Worm (Caenorhabditis elegans): ENCODE measurements around the gene F36H5.4.

DNA sequence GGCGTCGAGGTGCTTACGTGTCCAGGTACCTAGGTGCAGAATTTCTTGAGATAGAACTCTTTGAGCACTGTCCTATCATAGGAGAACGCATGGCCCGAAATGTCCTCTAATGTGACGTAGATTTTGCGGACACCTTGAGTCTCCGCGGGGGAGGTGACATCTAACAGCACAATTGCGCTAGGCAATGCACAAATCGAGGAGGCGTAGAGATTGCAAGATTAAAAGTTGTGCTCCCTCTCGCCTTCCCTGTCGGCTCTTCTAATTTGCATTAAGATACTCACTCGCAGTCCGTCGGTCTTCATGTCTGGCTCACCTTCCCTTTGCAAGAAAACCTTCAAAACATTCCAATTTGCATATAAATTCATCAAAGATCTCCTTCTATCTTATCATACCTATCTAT, 2.1 kb upstream of the F36H5.4 start, which contains the start of gene F36H5.18:
- no peak for TF ChIP-seq aly-1 (tag; optimal IDR thresholded peaks at IDR 0.05)
- no peak for TF ChIP-seq ets-7 (tag; optimal IDR thresholded peaks at IDR 0.05)
- no peak for TF ChIP-seq tbx-11 (GFP tag; IDR thresholded peaks at IDR 0.05)
- TF ChIP-seq tra-4 (tag; optimal IDR thresholded peaks at IDR 0.05), result no peak
- no peak for TF ChIP-seq F13C5.2 (tag; optimal IDR thresholded peaks at IDR 0.05)
- TF ChIP-seq hmbx-1 (tag; optimal IDR thresholded peaks at IDR 0.05), result no peak
- TF ChIP-seq ceh-36 (tag; optimal IDR thresholded peaks at IDR 0.05), result no peak
- no peak for TF ChIP-seq B0310.2 (tag; optimal IDR thresholded peaks at IDR 0.05)
- no peak for TF ChIP-seq ama-1 (optimal IDR thresholded peaks at IDR 0.05)
- no peak for TF ChIP-seq tbx-37 (GFP tag; conservative IDR thresholded peaks at IDR 0.05)
- no peak for TF ChIP-seq flt-1 (GFP tag; IDR thresholded peaks at IDR 0.05)
